Fruit fly (Drosophila melanogaster) whole organism, pupa: ENCODE data around the gene CG43095.

Experiments used
- CG10348 ChIP-seq: fragments of 200-800 bp; sonication (Bioruptor generic); IDR thresholded peaks from 2 replicates; pipeline ENCODE4 v1.3.6; 2022; ENCODE audit warnings: missing biosample characterization, missing genetic modification characterization
- CG13204 ChIP-seq: fragments of 200-800 bp; sonication (Bioruptor generic); optimal IDR thresholded peaks from 2 replicates; lab custom pipeline; 2018; ENCODE audit warnings: missing biosample characterization, mild to moderate bottlenecking, missing genetic modification characterization, moderate library complexity
- CG32121 ChIP-seq: fragments of 200-800 bp; sonication (Bioruptor generic); IDR thresholded peaks from 2 replicates; pipeline ENCODE4 v1.3.6; 2022; ENCODE audit warnings: missing biosample characterization, missing genetic modification characterization
- CG4496 ChIP-seq: fragments of 200-800 bp; sonication (Bioruptor generic); IDR thresholded peaks from 3 replicates; pipeline ENCODE4 v1.3.6; 2022; ENCODE audit warnings: missing biosample characterization, missing genetic modification characterization
- CG8159 ChIP-seq: fragments of 200-800 bp; sonication (Bioruptor generic); optimal IDR thresholded peaks from 3 replicates; lab custom pipeline; 2018; ENCODE audit warnings: missing biosample characterization, mild to moderate bottlenecking, missing genetic modification characterization, moderate library complexity
- CG8301 ChIP-seq: fragments of 200-800 bp; sonication (Bioruptor generic); optimal IDR thresholded peaks from 2 replicates; lab custom pipeline; 2018; ENCODE audit warnings: missing biosample characterization, mild to moderate bottlenecking, missing genetic modification characterization
- CG9948 ChIP-seq: fragments of 200-800 bp; sonication (Bioruptor generic); optimal IDR thresholded peaks from 2 replicates; lab custom pipeline; 2018; ENCODE audit warnings: missing biosample characterization, mild to moderate bottlenecking, missing genetic modification characterization, moderate library complexity
- Ets98B ChIP-seq: fragments of 200-800 bp; sonication (Bioruptor generic); IDR thresholded peaks from 2 replicates; pipeline ENCODE4 v1.3.6; 2022; ENCODE audit warnings: missing biosample characterization, missing genetic modification characterization
- Pif1A ChIP-seq: fragments of 200-800 bp; sonication (Bioruptor generic); optimal IDR thresholded peaks from 3 replicates; lab custom pipeline; 2016; ENCODE audit warnings: missing biosample characterization, missing genetic modification characterization

dm6 chr3R:22763587-22763986, 8.0 kb downstream of the CG43095 start, which contains the start of gene Nepl14:
- TF ChIP-seq CG4496 (no peak), Pif1A (GFP tag; lab: Kevin White, UChicago) (no peak), CG8301 (tag; lab: Kevin White, UChicago) (no peak), CG13204 (no peak), CG9948 (tag; lab: Kevin White, UChicago) (no peak), CG32121 (GFP tag; lab: Robert Waterston, UW) (no peak), CG10348 (no peak), CG8159 (tag; lab: Kevin White, UChicago) (no peak), Ets98B (GFP tag; lab: Robert Waterston, UW) (no peak)
